Fruit fly (Drosophila melanogaster) whole organism, larva: ENCODE measurements around the gene CG1896.

Experiments used
- noc ChIP-seq: fragments of 200-800 bp; sonication (Bioruptor generic); optimal IDR thresholded peaks from 3 replicates; lab custom pipeline; 2019; ENCODE audit warnings: missing biosample characterization, mild to moderate bottlenecking, missing genetic modification characterization, moderate library complexity

Gene CG1896

dm6 chr3R:31744044-31744652, at the start of gene CG1896:
Gene CG1896, plus strand, starts transcription at chr3R:31744282.
- peak; percentile 4 for TF ChIP-seq noc (tag; lab: Kevin White, UChicago)

- no peak for TF ChIP-seq noc (tag; lab: Kevin White, UChicago)
Observed at dm6 chr3R:31696664-31697063, 47.4 kb upstream of the CG1896 start.

dm6 chr3R:31697606-31698005, 46.5 kb upstream of the CG1896 start:
- no peak for TF ChIP-seq noc (tag; lab: Kevin White, UChicago)

- TF ChIP-seq noc (tag; lab: Kevin White, UChicago), result no peak
Observed at dm6 chr3R:31698143-31698776, 45.8 kb upstream of the CG1896 start.

dm6 chr3R:31700212-31700611, 43.9 kb upstream of the CG1896 start:
- no peak for TF ChIP-seq noc (tag; lab: Kevin White, UChicago)

dm6 chr3R:31701934-31702333, 42.1 kb upstream of the CG1896 start:
- no peak for TF ChIP-seq noc (tag; lab: Kevin White, UChicago)

dm6 chr3R:31703370-31703769, 40.7 kb upstream of the CG1896 start:
- TF ChIP-seq noc (tag; lab: Kevin White, UChicago), result no peak

dm6 chr3R:31704524-31705215, 39.4 kb upstream of the CG1896 start:
- no peak for TF ChIP-seq noc (tag; lab: Kevin White, UChicago)

dm6 chr3R:31706142-31706894, 37.8 kb upstream of the CG1896 start:
- no peak for TF ChIP-seq noc (tag; lab: Kevin White, UChicago)

- no peak for TF ChIP-seq noc (tag; lab: Kevin White, UChicago)
Observed at dm6 chr3R:31706895-31707238, 37.2 kb upstream of the CG1896 start.

- no peak for TF ChIP-seq noc (tag; lab: Kevin White, UChicago)
Observed at dm6 chr3R:31708240-31708639, 35.8 kb upstream of the CG1896 start, which contains the start of gene CG42693. Gene CG42693, minus strand, starts transcription at chr3R:31708340.

dm6 chr3R:31709142-31709541, 34.9 kb upstream of the CG1896 start:
- TF ChIP-seq noc (tag; lab: Kevin White, UChicago), result no peak

dm6 chr3R:31709769-31710168, 34.3 kb upstream of the CG1896 start:
- TF ChIP-seq noc (tag; lab: Kevin White, UChicago), result no peak

dm6 chr3R:31711270-31712029, 32.6 kb upstream of the CG1896 start:
- TF ChIP-seq noc (tag; lab: Kevin White, UChicago), result no peak

- no peak for TF ChIP-seq noc (tag; lab: Kevin White, UChicago)
Observed at dm6 chr3R:31712585-31712984, 31.5 kb upstream of the CG1896 start.
